1 worm cellular context compared by ENCODE assay signal in genomic region chrV:19622440-19622914, ce11.
TF ChIP-seq lines count a peak whose summit lies in the region.

Gene Y43F8C.3 (minus strand): TSS chrV:19622626.

TF ChIP-seq in whole organism, L1 larva, 84 proteins besides CTCF, POLR2A, EP300 and RAD21 (continued from another document):
- TF ChIP-seq efl-1 (optimal IDR thresholded peaks at IDR 0.05; lab: Kevin White, UChicago) (peak; percentile 32 to 46), efl-1 (GFP tag; optimal IDR thresholded peaks at IDR 0.05 in 1 of 2; lab: Kevin White, UChicago) (peak; percentile 33 to 92)
